Fruit fly (Drosophila melanogaster): ENCODE data around the gene Osi3.
A peak's percentile ranks its signal among the peaks of the same experiment; 100 is the strongest.

Osi3 gene

dm6 chr3R:6209073-6209472, 6.6 kb upstream of the Osi3 start, which contains the start of gene Osi2:
Gene Osi2, plus strand, starts transcription at chr3R:6209373.
- TF ChIP-seq sens (GFP tag) (no peak), Deaf1 (tag; optimal IDR thresholded peaks at IDR 0.05) (peak; percentile 65), Ets65A (GFP tag) (peak; percentile 33), CG12769 (tag; optimal IDR thresholded peaks at IDR 0.05) (peak; percentile 0)

dm6 chr3R:6210266-6211040, 5.2 kb upstream of the Osi3 start:
- TF ChIP-seq Blimp-1 (GFP tag; optimal IDR thresholded peaks at IDR 0.05) = peak; percentile 66
- peak; percentile 24 for TF ChIP-seq gem (tag; optimal IDR thresholded peaks at IDR 0.05)
- peak; percentile 51 for TF ChIP-seq gsb-n (tag; optimal IDR thresholded peaks at IDR 0.05)
- TF ChIP-seq CTCF (GFP tag; optimal IDR thresholded peaks at IDR 0.05) = peak; percentile 8
- TF ChIP-seq CG17359 (tag; optimal IDR thresholded peaks at IDR 0.05) = peak; percentile 16
- peak; percentile 48 for TF ChIP-seq sd (tag; optimal IDR thresholded peaks at IDR 0.05)
- TF ChIP-seq HmgD (GFP tag; optimal IDR thresholded peaks at IDR 0.05) = no peak
- peak; percentile 70 for TF ChIP-seq Med (GFP tag)
- no peak for TF ChIP-seq CG7556 (GFP tag; optimal IDR thresholded peaks at IDR 0.05)
- peak; percentile 2 for TF ChIP-seq phol (tag; optimal IDR thresholded peaks at IDR 0.05)
- peak in 1 of 2 experiments; percentile 87 for TF ChIP-seq Hr78 (GFP tag; optimal IDR thresholded peaks at IDR 0.05)
- peak; percentile 6 for TF ChIP-seq CG11504 (tag; optimal IDR thresholded peaks at IDR 0.05)
- TF ChIP-seq CG12769 (tag; optimal IDR thresholded peaks at IDR 0.05) = peak; percentile 7
- TF ChIP-seq CG12942 (GFP tag; optimal IDR thresholded peaks at IDR 0.05) = no peak
- TF ChIP-seq CG8290 (GFP tag; optimal IDR thresholded peaks at IDR 0.05) = no peak
- TF ChIP-seq CG8290 (tag; optimal IDR thresholded peaks at IDR 0.05) = no peak
- TF ChIP-seq CG11723 (GFP tag; optimal IDR thresholded peaks at IDR 0.05) = no peak
- no peak for TF ChIP-seq CG32532 (GFP tag; IDR thresholded peaks at IDR 0.05)
- TF ChIP-seq row (GFP tag; IDR thresholded peaks at IDR 0.05) = 0 out of 3 replicates have a peak, but pooled peaks have one; percentile 30
- peak; percentile 90 for TF ChIP-seq oc (tag; optimal IDR thresholded peaks at IDR 0.05)
- TF ChIP-seq sr (GFP tag; IDR thresholded peaks at IDR 0.05) = no peak
- peak; percentile 53 for TF ChIP-seq Sox102F (GFP tag; optimal IDR thresholded peaks at IDR 0.05)
- TF ChIP-seq Sox100B (GFP tag; optimal IDR thresholded peaks at IDR 0.05) = peak; percentile 25
- TF ChIP-seq CG32767 (GFP tag; IDR thresholded peaks at IDR 0.05) = no peak
- TF ChIP-seq Dip3 (GFP tag; optimal IDR thresholded peaks at IDR 0.05) = no peak
- TF ChIP-seq CG1832 (GFP tag; optimal IDR thresholded peaks at IDR 0.05) = no peak

dm6 chr3R:6211041-6211377, 4.6 kb upstream of the Osi3 start:
- TF ChIP-seq bigmax (GFP tag; optimal IDR thresholded peaks at IDR 0.05) (no peak), zf30C (GFP tag; optimal IDR thresholded peaks at IDR 0.05) (no peak), CG1792 (GFP tag; optimal IDR thresholded peaks at IDR 0.05) (no peak), jing (GFP tag; optimal IDR thresholded peaks at IDR 0.05) (no peak), Bgb (GFP tag; IDR thresholded peaks at IDR 0.05; ENCODE audit: partially characterized antibody) (no peak), CG14667 (GFP tag; IDR thresholded peaks at IDR 0.05) (no peak), Hr78 (GFP tag; optimal IDR thresholded peaks at IDR 0.05) (peak in 1 of 2 experiments; percentile 9), abd-A (tag; optimal IDR thresholded peaks at IDR 0.05) (no peak), kni (GFP tag; optimal IDR thresholded peaks at IDR 0.05) (peak; percentile 65), CG13424 (tag; optimal IDR thresholded peaks at IDR 0.05) (no peak), oc (tag; optimal IDR thresholded peaks at IDR 0.05) (peak; percentile 23), gcm (GFP tag; optimal IDR thresholded peaks at IDR 0.05) (no peak), Hr3 (GFP tag; optimal IDR thresholded peaks at IDR 0.05) (no peak), Blimp-1 (GFP tag; optimal IDR thresholded peaks at IDR 0.05) (peak; percentile 95)

Measured in whole organism, embryonic.